Worm (Caenorhabditis elegans): ENCODE measurements around the gene col-183.
"Not testable (repeated sequence)": the region's sequence is repeated elsewhere in the genome, so short reads cannot be mapped to it uniquely, and the experiment has no call there.

DNA sequence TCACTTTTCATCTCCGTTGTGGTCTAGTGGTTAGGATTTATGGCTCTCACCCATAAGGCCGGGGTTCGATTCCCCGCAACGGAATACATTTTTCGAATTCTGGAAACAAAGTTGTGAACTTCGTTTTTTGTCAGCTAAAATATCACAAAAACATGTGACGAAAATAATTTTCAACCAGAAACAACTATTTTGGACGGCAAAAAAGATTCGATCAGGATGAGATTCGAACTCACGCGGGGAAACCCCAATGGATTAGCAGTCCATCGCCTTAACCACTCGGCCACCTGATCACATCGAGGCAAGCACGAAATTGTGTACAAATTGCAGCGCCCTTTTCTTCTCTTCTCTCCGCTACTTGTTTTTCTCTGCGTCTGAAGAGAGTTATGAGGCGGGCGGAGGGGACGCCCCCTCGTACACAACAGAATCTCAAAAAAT, 18.9 kb downstream of the col-183 start:
- TF ChIP-seq aly-1 (tag; optimal IDR thresholded peaks at IDR 0.05), result peak; percentile 79
- TF ChIP-seq ama-1 (optimal IDR thresholded peaks at IDR 0.05); flt-1 (GFP tag; IDR thresholded peaks at IDR 0.05); tra-4 (tag; optimal IDR thresholded peaks at IDR 0.05): not testable (repeated sequence)
- peak; percentile 76 for TF ChIP-seq ceh-36 (tag; optimal IDR thresholded peaks at IDR 0.05)
- peak; percentile 75 for TF ChIP-seq scrt-1 (GFP tag; IDR thresholded peaks at IDR 0.05)
- TF ChIP-seq sea-1 (GFP tag; conservative IDR thresholded peaks at IDR 0.05), result 0 out of 2 replicates have a peak, but pooled peaks have one; percentile 41
- peak; percentile 48 for TF ChIP-seq hnd-1 (tag; optimal IDR thresholded peaks at IDR 0.05)
- peak; percentile 64 for TF ChIP-seq ceh-13 (GFP tag; optimal IDR thresholded peaks at IDR 0.05)
- TF ChIP-seq hmbx-1 (tag; optimal IDR thresholded peaks at IDR 0.05), result peak; percentile 23

Measured in whole organism, early embryonic.